Fruit fly (Drosophila melanogaster) whole organism, embryonic: ENCODE results near the gene sunn.

Experiments
- BtbVII ChIP-seq: fragments of 200-800 bp; sonication (Bioruptor generic); optimal IDR thresholded peaks from 3 replicates; lab custom pipeline; 2017; ENCODE audit warnings: missing biosample characterization, mild to moderate bottlenecking, missing genetic modification characterization
- CG10267 ChIP-seq: fragments of 200-800 bp; sonication (Bioruptor generic); optimal IDR thresholded peaks from 2 replicates; lab custom pipeline; 2018; ENCODE audit warnings: missing biosample characterization, mild to moderate bottlenecking, missing genetic modification characterization, moderate library complexity
- CG12659 ChIP-seq: fragments of 200-800 bp; sonication (Bioruptor generic); optimal IDR thresholded peaks from 3 replicates; lab custom pipeline; 2017; ENCODE audit warnings: mild to moderate bottlenecking, missing biosample characterization, missing genetic modification reagents, missing genetic modification characterization
- CG13287 ChIP-seq: fragments of 200-800 bp; sonication (Bioruptor generic); IDR thresholded peaks from 2 replicates; pipeline ENCODE4 v1.3.6; 2022; ENCODE audit warnings: missing biosample characterization, missing genetic modification characterization; ENCODE audit not compliant: partially characterized antibody
- CG14014 ChIP-seq: fragments of 200-800 bp; sonication (Bioruptor generic); IDR thresholded peaks from 2 replicates; pipeline ENCODE4 v1.3.6; 2022; ENCODE audit warnings: missing biosample characterization, missing genetic modification characterization
- CG14860 ChIP-seq: fragments of 200-800 bp; sonication (Bioruptor generic); IDR thresholded peaks from 3 replicates; pipeline ENCODE4 v1.3.6; 2022; ENCODE audit warnings: missing biosample characterization, missing genetic modification characterization; ENCODE audit not compliant: partially characterized antibody
- CG15011 ChIP-seq: fragments of 200-800 bp; sonication (Bioruptor generic); optimal IDR thresholded peaks from 3 replicates; lab custom pipeline; 2018; ENCODE audit warnings: missing biosample characterization, mild to moderate bottlenecking, missing genetic modification characterization
- CG1602 ChIP-seq: fragments of 200-800 bp; sonication (Bioruptor generic); optimal IDR thresholded peaks from 3 replicates; lab custom pipeline; 2016; ENCODE audit warnings: missing biosample characterization, missing genetic modification characterization
- CG1647 ChIP-seq: fragments of 200-800 bp; sonication (Bioruptor generic); optimal IDR thresholded peaks from 3 replicates; lab custom pipeline; 2016; ENCODE audit warnings: missing biosample characterization, missing genetic modification characterization
- CG17186 ChIP-seq: fragments of 200-800 bp; sonication (Bioruptor generic); optimal IDR thresholded peaks from 3 replicates; lab custom pipeline; 2017; ENCODE audit warnings: missing biosample characterization, missing genetic modification reagents, missing genetic modification characterization
- CG17802 ChIP-seq: fragments of 200-800 bp; sonication (Bioruptor generic); optimal IDR thresholded peaks from 2 replicates; lab custom pipeline; 2018; ENCODE audit warnings: missing biosample characterization, mild to moderate bottlenecking, missing genetic modification characterization, moderate library complexity
- CG18476 ChIP-seq: fragments of 200-800 bp; sonication (Bioruptor generic); optimal IDR thresholded peaks from 2 replicates; lab custom pipeline; 2016; ENCODE audit warnings: missing biosample characterization, mild to moderate bottlenecking, missing genetic modification characterization
- CG18764 ChIP-seq: fragments of 200-800 bp; sonication (Bioruptor generic); optimal IDR thresholded peaks from 3 replicates; lab custom pipeline; 2016; ENCODE audit warnings: missing biosample characterization, missing genetic modification characterization
- CG2202 ChIP-seq: fragments of 200-800 bp; sonication (Bioruptor generic); optimal IDR thresholded peaks from 2 replicates; lab custom pipeline; 2018; ENCODE audit warnings: missing biosample characterization, mild to moderate bottlenecking, missing genetic modification characterization
- CG2712 ChIP-seq: fragments of 200-800 bp; optimal IDR thresholded peaks from 3 replicates; lab custom pipeline; 2019; ENCODE audit warnings: missing biosample characterization, mild to moderate bottlenecking, missing genetic modification characterization, moderate library complexity
- CG30020 ChIP-seq: fragments of 200-800 bp; optimal IDR thresholded peaks from 2 replicates; lab custom pipeline; 2019; ENCODE audit warnings: missing biosample characterization, mild to moderate bottlenecking, missing genetic modification characterization, moderate library complexity
- CG30431 ChIP-seq: fragments of 200-800 bp; sonication (Bioruptor generic); optimal IDR thresholded peaks from 2 replicates; lab custom pipeline; 2017; ENCODE audit warnings: missing biosample characterization, missing genetic modification characterization
- CG34224 ChIP-seq: fragments of 200-800 bp; sonication (Bioruptor generic); IDR thresholded peaks from 3 replicates; pipeline ENCODE4 v1.3.6; 2022; ENCODE audit warnings: missing biosample characterization, missing genetic modification characterization; ENCODE audit not compliant: partially characterized antibody
- CG34422 ChIP-seq: fragments of 200-800 bp; sonication (Bioruptor generic); IDR thresholded peaks from 3 replicates; pipeline ENCODE4 v1.3.6; 2022; ENCODE audit warnings: missing biosample characterization, missing genetic modification characterization
- CG6654 ChIP-seq: fragments of 200-800 bp; sonication (Bioruptor generic); optimal IDR thresholded peaks from 2 replicates; lab custom pipeline; 2017; ENCODE audit warnings: missing biosample characterization, mild to moderate bottlenecking, missing genetic modification characterization
- CG8359 ChIP-seq: fragments of 200-800 bp; sonication (Bioruptor generic); optimal IDR thresholded peaks from 2 replicates; lab custom pipeline; 2017; ENCODE audit warnings: missing biosample characterization, mild to moderate bottlenecking, missing genetic modification characterization, borderline replicate concordance
- Dref ChIP-seq: fragments of 200-800 bp; sonication (Bioruptor generic); IDR thresholded peaks from 2 replicates; pipeline ENCODE4 v1.3.6; 2022; ENCODE audit warnings: missing biosample characterization, missing genetic modification characterization
- Fer3 ChIP-seq: fragments of 200-800 bp; sonication (Bioruptor generic); optimal IDR thresholded peaks from 2 replicates; lab custom pipeline; 2018; ENCODE audit warnings: missing biosample characterization, mild to moderate bottlenecking, missing genetic modification characterization, moderate library complexity
- Hmx ChIP-seq: fragments of 200-800 bp; sonication (Bioruptor generic); optimal IDR thresholded peaks from 2 replicates; lab custom pipeline; 2016; ENCODE audit warnings: missing biosample characterization, missing genetic modification characterization
- Hr39 ChIP-seq: fragments of >200 bp; optimal IDR thresholded peaks from 2 replicates; lab custom pipeline; 2017
- NK7.1 ChIP-seq: fragments of 200-800 bp; sonication (Bioruptor generic); optimal IDR thresholded peaks from 3 replicates; lab custom pipeline; 2016; ENCODE audit warnings: missing biosample characterization, missing genetic modification characterization
- Nf-YB ChIP-seq: fragments of 200-800 bp; sonication (Bioruptor generic); optimal IDR thresholded peaks from 3 replicates; lab custom pipeline; 2019; ENCODE audit warnings: missing biosample characterization, mild to moderate bottlenecking, missing genetic modification characterization, moderate library complexity
- Oli ChIP-seq: fragments of 200-800 bp; sonication (Bioruptor generic); optimal IDR thresholded peaks from 2 replicates; lab custom pipeline; 2018; ENCODE audit warnings: missing biosample characterization, mild to moderate bottlenecking, missing genetic modification characterization, moderate library complexity
- Poxn ChIP-seq: fragments of 200-800 bp; sonication (Bioruptor generic); IDR thresholded peaks from 2 replicates; pipeline ENCODE4 v1.3.6; 2022; ENCODE audit warnings: missing biosample characterization, missing genetic modification characterization
- Stat92E ChIP-seq, 3 experiments: fragments of >200 bp in 2 of 3; fragments of 200-800 bp in 1 of 3; sonication (Bioruptor generic) in 1 of 3; optimal IDR thresholded peaks; 2 replicates each; lab custom pipeline; 2017 to 2019; ENCODE audit warnings: missing biosample characterization in 3 of 3, missing genetic modification characterization in 3 of 3, mild to moderate bottlenecking in 1 of 3, moderate library complexity in 1 of 3
- TFAM ChIP-seq: fragments of 200-800 bp; sonication (Bioruptor generic); optimal IDR thresholded peaks from 2 replicates; lab custom pipeline; 2017; ENCODE audit warnings: missing biosample characterization, missing genetic modification characterization, inconsistent platforms
- Xbp1 ChIP-seq: fragments of 200-800 bp; sonication (Bioruptor generic); optimal IDR thresholded peaks from 3 replicates; lab custom pipeline; 2016; ENCODE audit warnings: missing biosample characterization, mild to moderate bottlenecking, missing genetic modification characterization
- ap ChIP-seq: fragments of 200-800 bp; sonication (Bioruptor generic); IDR thresholded peaks from 2 replicates; pipeline ENCODE4 v1.3.6; 2022; ENCODE audit warnings: missing biosample characterization, missing genetic modification characterization
- ase ChIP-seq: fragments of 200-800 bp; sonication (Bioruptor generic); IDR thresholded peaks from 3 replicates; pipeline ENCODE4 v1.3.6; 2022; ENCODE audit warnings: missing biosample characterization, missing genetic modification characterization
- ash1 ChIP-seq: fragments of 200-800 bp; sonication (Bioruptor generic); optimal IDR thresholded peaks from 2 replicates; lab custom pipeline; 2018; ENCODE audit warnings: missing biosample characterization, mild to moderate bottlenecking, missing genetic modification characterization
- caup ChIP-seq: fragments of 200-800 bp; sonication (Bioruptor generic); optimal IDR thresholded peaks from 3 replicates; lab custom pipeline; 2017; ENCODE audit warnings: missing biosample characterization, mild to moderate bottlenecking, missing genetic modification characterization, moderate library complexity; ENCODE audit not compliant: severe bottlenecking
- chinmo ChIP-seq: fragments of 200-800 bp; sonication (Bioruptor generic); IDR thresholded peaks from 4 replicates; pipeline ENCODE4 v1.3.6; 2022; ENCODE audit warnings: missing biosample characterization, missing genetic modification characterization; ENCODE audit not compliant: partially characterized antibody
- fru ChIP-seq: fragments of >200 bp; optimal IDR thresholded peaks from 2 replicates; lab custom pipeline; 2017
- ftz-f1 ChIP-seq: fragments of 200-800 bp; sonication (Bioruptor generic); optimal IDR thresholded peaks from 2 replicates; lab custom pipeline; 2016; ENCODE audit warnings: missing biosample characterization, missing genetic modification characterization
- gem ChIP-seq: fragments of 200-800 bp; sonication (Bioruptor generic); optimal IDR thresholded peaks from 2 replicates; lab custom pipeline; 2019; ENCODE audit warnings: missing biosample characterization, mild to moderate bottlenecking, missing genetic modification characterization, moderate library complexity
- gsb-n ChIP-seq: fragments of 200-800 bp; sonication (Bioruptor generic); optimal IDR thresholded peaks from 3 replicates; lab custom pipeline; 2018; ENCODE audit warnings: missing biosample characterization, mild to moderate bottlenecking, missing genetic modification characterization
- hkb ChIP-seq, 2 experiments: fragments of 200-800 bp in 1 of 2; fragments of >200 bp in 1 of 2; sonication (Bioruptor generic) in 1 of 2; IDR thresholded peaks in 1 of 2; optimal IDR thresholded peaks in 1 of 2; 2 replicates each; pipeline versions ENCODE4 v1.3.6 to Lab custom; 2017 to 2022; ENCODE audit warnings: missing biosample characterization in 1 of 2, missing genetic modification characterization in 1 of 2
- inv ChIP-seq: fragments of 200-800 bp; sonication (Bioruptor generic); IDR thresholded peaks from 2 replicates; pipeline ENCODE4 v1.3.6; 2022; ENCODE audit warnings: missing biosample characterization, missing genetic modification characterization; ENCODE audit not compliant: partially characterized antibody
- kni ChIP-seq: fragments of 200-800 bp; sonication (Bioruptor generic); optimal IDR thresholded peaks from 3 replicates; lab custom pipeline; 2017; ENCODE audit warnings: mild to moderate bottlenecking, missing biosample characterization, missing genetic modification reagents, missing genetic modification characterization
- mld ChIP-seq: fragments of 200-800 bp; sonication (Bioruptor generic); IDR thresholded peaks from 3 replicates; pipeline ENCODE4 v1.3.6; 2022; ENCODE audit warnings: missing biosample characterization, missing genetic modification characterization; ENCODE audit not compliant: partially characterized antibody
- onecut ChIP-seq: fragments of 200-800 bp; sonication (Bioruptor generic); IDR thresholded peaks from 2 replicates; pipeline ENCODE4 v1.3.6; 2022; ENCODE audit warnings: missing biosample characterization, missing genetic modification characterization
- p53 ChIP-seq: fragments of 200-800 bp; sonication (Bioruptor generic); optimal IDR thresholded peaks from 2 replicates; lab custom pipeline; 2016; ENCODE audit warnings: missing biosample characterization, missing genetic modification characterization
- sens ChIP-seq: fragments of 200-800 bp; sonication (Bioruptor generic); peaks from one replicate; lab custom pipeline; 2016; ENCODE audit warnings: missing biosample characterization, missing genetic modification characterization
- slou ChIP-seq: fragments of 200-800 bp; sonication (Bioruptor generic); optimal IDR thresholded peaks from 3 replicates; lab custom pipeline; 2016; ENCODE audit warnings: missing biosample characterization, missing genetic modification characterization
- vvl ChIP-seq: fragments of 200-800 bp; sonication (Bioruptor generic); IDR thresholded peaks from 2 replicates; pipeline ENCODE4 v1.3.6; 2022; ENCODE audit warnings: missing biosample characterization, missing genetic modification characterization

Gene sunn

DNA sequence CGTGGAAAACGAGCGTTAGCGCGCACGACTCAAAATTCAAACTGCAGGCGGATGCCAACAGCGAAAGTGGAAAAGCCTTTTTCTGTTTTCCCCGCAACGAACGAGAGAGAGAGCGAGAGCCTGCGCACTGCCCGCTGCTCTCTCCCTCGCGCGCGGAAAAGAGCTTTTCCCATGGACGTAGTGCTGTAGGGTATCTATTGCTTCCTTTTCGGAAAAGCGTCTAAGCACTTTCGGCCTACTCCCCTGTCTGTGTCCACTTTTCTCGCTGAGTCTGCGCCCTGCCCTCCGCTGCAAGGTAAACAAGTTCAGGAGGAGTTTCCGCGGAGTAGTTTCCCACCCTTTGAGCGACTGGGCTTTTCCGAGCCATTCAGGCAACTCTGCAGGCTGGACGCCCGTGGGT is 47.9 kb upstream of the sunn start, which contains the start of gene CG32085 (continued):
- TF ChIP-seq CG15011: no peak
- TF ChIP-seq Hmx (GFP tag; lab: Kevin White, UChicago): no peak
- no peak for TF ChIP-seq ash1
- peak; percentile 3 for TF ChIP-seq CG6654
- no peak for TF ChIP-seq Poxn (GFP tag; lab: Robert Waterston, UW)
- peak; percentile 62 for TF ChIP-seq NK7.1 (GFP tag; lab: Kevin White, UChicago)
- TF ChIP-seq vvl (GFP tag; lab: Robert Waterston, UW): peak; percentile 82
- TF ChIP-seq CG2712 (tag; lab: Kevin White, UChicago): peak; percentile 34
- no peak for TF ChIP-seq Hr39 (lab: Kevin White, UChicago)
- TF ChIP-seq onecut: peak; percentile 69
- no peak for TF ChIP-seq CG34224 (GFP tag; lab: Robert Waterston, UW)
- no peak; the same call in 1 of the 2 replicates for TF ChIP-seq inv (GFP tag; lab: Robert Waterston, UW)
- no peak for TF ChIP-seq gsb-n (tag; lab: Kevin White, UChicago)
- TF ChIP-seq CG12659 (GFP tag; lab: Kevin White, UChicago): peak; percentile 38
- peak; percentile 51 for TF ChIP-seq Fer3 (tag; lab: Kevin White, UChicago)
- TF ChIP-seq CG8359 (GFP tag; lab: Kevin White, UChicago): no peak
- no peak for TF ChIP-seq CG14860 (GFP tag; lab: Robert Waterston, UW)
- no peak for TF ChIP-seq CG1602
- peak; percentile 38 for TF ChIP-seq gem
- TF ChIP-seq CG2202 (tag; lab: Kevin White, UChicago): no peak
- no peak for TF ChIP-seq CG18476 (GFP tag; lab: Kevin White, UChicago)
- TF ChIP-seq CG14014 (GFP tag; lab: Robert Waterston, UW): peak; percentile 70
- no peak for TF ChIP-seq TFAM
- no peak for TF ChIP-seq CG30431 (GFP tag; lab: Kevin White, UChicago)
- peak; percentile 6 for TF ChIP-seq p53 (GFP tag; lab: Kevin White, UChicago)
- TF ChIP-seq CG34422 (GFP tag; lab: Robert Waterston, UW): peak; percentile 27; the same call in 1 of the 3 replicates
- peak; percentile 4 for TF ChIP-seq CG1647
- peak; percentile 83 for TF ChIP-seq sens (GFP tag; lab: Kevin White, UChicago)
- TF ChIP-seq ftz-f1 (GFP tag; lab: Kevin White, UChicago): peak; percentile 44
- TF ChIP-seq fru (lab: Kevin White, UChicago): no peak
- peak; percentile 71; the same call in 2 of the 4 replicates for TF ChIP-seq chinmo
- TF ChIP-seq slou (GFP tag; lab: Kevin White, UChicago): no peak
- TF ChIP-seq Dref (GFP tag; lab: Robert Waterston, UW): peak; percentile 37
- no peak for TF ChIP-seq CG30020 (tag; lab: Kevin White, UChicago)
- TF ChIP-seq ase: peak; percentile 38; the same call in 1 of the 3 replicates
- TF ChIP-seq Oli (tag; lab: Kevin White, UChicago): peak; percentile 1
- no peak for TF ChIP-seq CG10267
- no peak for TF ChIP-seq Stat92E (GFP tag; optimal IDR thresholded peaks at IDR 0.05; lab: Kevin White, UChicago)
- TF ChIP-seq Nf-YB (GFP tag; lab: Kevin White, UChicago): no peak
- TF ChIP-seq hkb (optimal IDR thresholded peaks at IDR 0.05; lab: Kevin White, UChicago): no peak
- TF ChIP-seq hkb (GFP tag; IDR thresholded peaks at IDR 0.05; lab: Robert Waterston, UW): peak; percentile 58
- TF ChIP-seq kni (GFP tag; lab: Kevin White, UChicago): peak; percentile 0
- TF ChIP-seq mld (GFP tag; lab: Robert Waterston, UW): 0 out of 3 replicates have a peak, but pooled peaks have one; percentile 47
- no peak for TF ChIP-seq CG17802
- TF ChIP-seq caup: peak; percentile 71
- peak; percentile 18; the same call in 1 of the 2 replicates for TF ChIP-seq CG13287 (GFP tag; lab: Robert Waterston, UW)
- TF ChIP-seq CG18764 (GFP tag; lab: Kevin White, UChicago): peak; percentile 33
- TF ChIP-seq CG17186 (GFP tag; lab: Kevin White, UChicago): no peak
- no peak for TF ChIP-seq ap (GFP tag; lab: Robert Waterston, UW)
- TF ChIP-seq BtbVII (GFP tag; lab: Kevin White, UChicago): peak; percentile 36
- peak; percentile 61 for TF ChIP-seq Xbp1 (GFP tag; lab: Kevin White, UChicago)
